Worm (Caenorhabditis elegans) whole organism, L4/young adult: Measurements from ENCODE around the gene C27D6.12.

Source experiments
- W03F9.2 ChIP-seq: fragments of 150-350 bp; optimal IDR thresholded peaks from 2 replicates; lab custom pipeline; 2014; ENCODE audit warnings: missing biosample characterization, missing genetic modification characterization
- dao-5 ChIP-seq: sonication (generic microtip); optimal IDR thresholded peaks from 2 replicates; lab custom pipeline; 2016; ENCODE audit warnings: missing genotype, missing genetic modification characterization, moderate library complexity, missing compliant biosample characterization
- him-1 ChIP-seq: sonication (generic microtip); optimal IDR thresholded peaks from 2 replicates; lab custom pipeline; 2016; ENCODE audit warnings: missing genotype, missing genetic modification reagents, missing genetic modification characterization, missing compliant biosample characterization

ce11 chrII:5183207-5183606 lies 5.4 kb upstream of the C27D6.12 start:
- TF ChIP-seq him-1 (no peak), dao-5 (tag; lab: Kevin White, UChicago) (no peak), W03F9.2 (tag; lab: Kevin White, UChicago) (no peak)
